Worm (Caenorhabditis elegans) whole organism, L4 larva: ENCODE data around the gene F58A6.1.

Experiments
- D1046.2 ChIP-seq: fragments of 200-800 bp; sonication (Bioruptor generic); IDR thresholded peaks from 2 replicates; pipeline ENCODE4 v1.3.6; 2022; ENCODE audit warnings: missing genetic modification characterization, missing compliant biosample characterization
- T20F7.1 ChIP-seq: fragments of 200-800 bp; sonication (Bioruptor generic); optimal IDR thresholded peaks from 2 replicates; lab custom pipeline; 2018; ENCODE audit warnings: mild to moderate bottlenecking, missing genetic modification characterization, missing compliant biosample characterization
- aha-1 ChIP-seq: fragments of 150-350 bp; peaks from one replicate; lab custom pipeline; 2014; ENCODE audit warnings: missing biosample characterization, missing genetic modification characterization
- cey-2 ChIP-seq: sonication (generic microtip); optimal IDR thresholded peaks from 3 replicates; lab custom pipeline; 2017; ENCODE audit warnings: missing genetic modification characterization, mild to moderate bottlenecking, missing compliant biosample characterization, antibody characterized with exemption, borderline replicate concordance; ENCODE audit not compliant: insufficient read depth
- daf-16 ChIP-seq, 3 experiments: sonication (generic microtip); optimal IDR thresholded peaks; 2 replicates each; lab custom pipeline; 2016 to 2017; ENCODE audit warnings: missing genetic modification characterization in 3 of 3, missing genetic modification reagents in 3 of 3, mild to moderate bottlenecking in 2 of 3, missing compliant biosample characterization in 2 of 3, missing biosample characterization in 1 of 3, moderate library complexity in 1 of 3
- daf-8 ChIP-seq: fragments of 200-800 bp; sonication (Bioruptor generic); IDR thresholded peaks from 2 replicates; pipeline ENCODE4 v1.3.6; 2022; ENCODE audit warnings: missing genetic modification characterization, missing compliant biosample characterization
- dmd-6 ChIP-seq: fragments of 200-800 bp; sonication (Bioruptor generic); IDR thresholded peaks from 2 replicates; pipeline ENCODE4 v1.3.6; 2022; ENCODE audit warnings: missing genetic modification reagents, missing genetic modification characterization, missing compliant biosample characterization
- dmd-9 ChIP-seq: fragments of 200-800 bp; sonication (Bioruptor generic); IDR thresholded peaks from 2 replicates; pipeline ENCODE4 v1.3.6; 2022; ENCODE audit warnings: missing genetic modification reagents, missing genetic modification characterization, missing compliant biosample characterization
- duxl-1 ChIP-seq: sonication (generic microtip); optimal IDR thresholded peaks from 2 replicates; lab custom pipeline; 2016; ENCODE audit warnings: mild to moderate bottlenecking, missing genetic modification characterization, moderate library complexity, missing compliant biosample characterization; ENCODE audit not compliant: poor library complexity
- dve-1 ChIP-seq: sonication (generic microtip); optimal IDR thresholded peaks from 2 replicates; lab custom pipeline; 2017; ENCODE audit warnings: antibody characterized with exemption, mild to moderate bottlenecking, missing genetic modification characterization, missing compliant biosample characterization; ENCODE audit not compliant: insufficient read depth
- egl-43 ChIP-seq: fragments of 200-800 bp; sonication (Bioruptor generic); IDR thresholded peaks from 2 replicates; pipeline ENCODE4 v1.3.6; 2022; ENCODE audit warnings: missing genetic modification reagents, missing genetic modification characterization, missing compliant biosample characterization
- hif-1 ChIP-seq, 2 experiments: sonication (generic microtip); optimal IDR thresholded peaks; 2 replicates each; lab custom pipeline; 2016 to 2017; ENCODE audit warnings: missing compliant biosample characterization in 2 of 2, missing genetic modification characterization in 2 of 2, missing genetic modification reagents in 2 of 2, missing genotype in 2 of 2, mild to moderate bottlenecking in 1 of 2
- hlh-11 ChIP-seq: fragments of 200-800 bp; sonication (Bioruptor generic); optimal IDR thresholded peaks from 2 replicates; lab custom pipeline; 2018; ENCODE audit warnings: mild to moderate bottlenecking, missing genetic modification characterization, missing compliant biosample characterization
- hlh-30 ChIP-seq: sonication (generic microtip); optimal IDR thresholded peaks from 2 replicates; lab custom pipeline; 2017; ENCODE audit warnings: antibody characterized with exemption, mild to moderate bottlenecking, missing genetic modification characterization, missing compliant biosample characterization; ENCODE audit not compliant: insufficient read depth
- hmg-1.1 ChIP-seq: fragments of 200-800 bp; sonication (Bioruptor generic); IDR thresholded peaks from 2 replicates; pipeline ENCODE4 v1.3.6; 2022; ENCODE audit warnings: missing genetic modification reagents, missing genetic modification characterization, missing compliant biosample characterization
- lim-7 ChIP-seq: fragments of 200-800 bp; sonication (Bioruptor generic); IDR thresholded peaks from 2 replicates; pipeline ENCODE4 v1.3.6; 2022; ENCODE audit warnings: missing genetic modification characterization, missing compliant biosample characterization
- lin-13 ChIP-seq: fragments of 150-350 bp; optimal IDR thresholded peaks from 2 replicates; lab custom pipeline; 2014; ENCODE audit warnings: missing biosample characterization, missing genetic modification reagents, missing genetic modification characterization
- lin-15B ChIP-seq: fragments of 150-350 bp; sonication (generic microtip); optimal IDR thresholded peaks from 3 replicates; lab custom pipeline; 2014; ENCODE audit warnings: missing biosample characterization, missing genetic modification characterization
- madf-5 ChIP-seq, 2 experiments: fragments of 200-800 bp; sonication (Bioruptor generic); IDR thresholded peaks; 2 replicates each; pipeline ENCODE4 v1.3.6; 2022; ENCODE audit warnings: missing compliant biosample characterization in 2 of 2, missing genetic modification characterization in 2 of 2
- madf-9 ChIP-seq: fragments of 200-800 bp; sonication (Bioruptor generic); conservative IDR thresholded peaks from 2 replicates; pipeline ENCODE4 v1.3.6; 2022; ENCODE audit warnings: missing genetic modification reagents, missing genetic modification characterization, missing compliant biosample characterization
- mdl-1 ChIP-seq, 2 experiments: fragments of 150-350 bp in 1 of 2; sonication (generic microtip) in 1 of 2; optimal IDR thresholded peaks; 2 replicates each; lab custom pipeline; 2014 to 2017; ENCODE audit warnings: missing biosample characterization in 2 of 2, missing genetic modification characterization in 2 of 2
- mdt-29 ChIP-seq: fragments of 200-800 bp; sonication (Bioruptor generic); IDR thresholded peaks from 2 replicates; pipeline ENCODE4 v1.3.6; 2022; ENCODE audit warnings: missing genetic modification reagents, missing genetic modification characterization, missing compliant biosample characterization
- mes-2 ChIP-seq: sonication (generic microtip); optimal IDR thresholded peaks from 2 replicates; lab custom pipeline; 2016; ENCODE audit warnings: missing genotype, mild to moderate bottlenecking, missing genetic modification characterization, missing compliant biosample characterization; ENCODE audit not compliant: poor library complexity, severe bottlenecking
- mxl-3 ChIP-seq: fragments of 200-800 bp; sonication (Bioruptor generic); optimal IDR thresholded peaks from 2 replicates; lab custom pipeline; 2018; ENCODE audit warnings: mild to moderate bottlenecking, missing genetic modification characterization, missing compliant biosample characterization
- nhr-10 ChIP-seq: fragments of 150-350 bp; optimal IDR thresholded peaks from 2 replicates; lab custom pipeline; 2014; ENCODE audit warnings: missing biosample characterization, missing genetic modification characterization
- nhr-102 ChIP-seq: sonication (generic microtip); optimal IDR thresholded peaks from 2 replicates; lab custom pipeline; 2016; ENCODE audit warnings: mild to moderate bottlenecking, missing genetic modification characterization, moderate library complexity, missing compliant biosample characterization
- nhr-11 ChIP-seq: fragments of 150-350 bp; optimal IDR thresholded peaks from 2 replicates; lab custom pipeline; 2014; ENCODE audit warnings: missing biosample characterization, missing genetic modification characterization
- nhr-25 ChIP-seq: sonication (generic microtip); optimal IDR thresholded peaks from 2 replicates; lab custom pipeline; 2017; ENCODE audit warnings: missing genetic modification characterization, mild to moderate bottlenecking, missing compliant biosample characterization, antibody characterized with exemption, moderate library complexity, borderline replicate concordance; ENCODE audit not compliant: insufficient read depth
- nhr-28 ChIP-seq: fragments of 150-350 bp; optimal IDR thresholded peaks from 2 replicates; lab custom pipeline; 2014; ENCODE audit warnings: missing biosample characterization, missing genetic modification characterization
- nhr-41 ChIP-seq: fragments of 200-800 bp; sonication (Bioruptor generic); IDR thresholded peaks from 2 replicates; pipeline ENCODE4 v1.3.6; 2022; ENCODE audit warnings: missing genetic modification reagents, missing genetic modification characterization, missing compliant biosample characterization
- nhr-48 ChIP-seq: sonication (generic microtip); optimal IDR thresholded peaks from 2 replicates; lab custom pipeline; 2016; ENCODE audit warnings: mild to moderate bottlenecking, missing genetic modification characterization, missing compliant biosample characterization
- nhr-76 ChIP-seq: fragments of 150-350 bp; optimal IDR thresholded peaks from 2 replicates; lab custom pipeline; 2014; ENCODE audit warnings: missing biosample characterization, missing genetic modification characterization
- nhr-77 ChIP-seq: fragments of 150-350 bp; optimal IDR thresholded peaks from 2 replicates; lab custom pipeline; 2014; ENCODE audit warnings: missing biosample characterization, missing genetic modification characterization
- pha-4 ChIP-seq, 2 experiments: fragments of 150-350 bp in 1 of 2; fragments of 200-800 bp in 1 of 2; sonication (Bioruptor generic) in 1 of 2; IDR thresholded peaks in 1 of 2; optimal IDR thresholded peaks in 1 of 2; 2 replicates each; pipeline versions ENCODE4 v1.3.6 to Lab custom; 2014 to 2022; ENCODE audit warnings: missing genetic modification characterization in 2 of 2, missing genetic modification reagents in 2 of 2, missing biosample characterization in 1 of 2, missing compliant biosample characterization in 1 of 2
- php-3 ChIP-seq: fragments of 200-800 bp; sonication (Bioruptor generic); IDR thresholded peaks from 2 replicates; pipeline ENCODE4 v1.3.6; 2022; ENCODE audit warnings: missing genetic modification reagents, missing genetic modification characterization, missing compliant biosample characterization
- pqm-1 ChIP-seq: sonication (generic microtip); optimal IDR thresholded peaks from 2 replicates; lab custom pipeline; 2017; ENCODE audit warnings: missing biosample characterization, missing genetic modification characterization
- saeg-2 ChIP-seq: fragments of 200-800 bp; sonication (Bioruptor generic); IDR thresholded peaks from 2 replicates; pipeline ENCODE4 v1.3.6; 2022; ENCODE audit warnings: missing genetic modification reagents, missing genetic modification characterization, missing compliant biosample characterization
- sdz-12 ChIP-seq: fragments of 200-800 bp; sonication (Bioruptor generic); optimal IDR thresholded peaks from 2 replicates; lab custom pipeline; 2018; ENCODE audit warnings: mild to moderate bottlenecking, missing genetic modification characterization, missing compliant biosample characterization
- set-16 ChIP-seq: fragments of 200-800 bp; sonication (Bioruptor generic); IDR thresholded peaks from 2 replicates; pipeline ENCODE4 v1.3.6; 2022; ENCODE audit warnings: missing genetic modification reagents, missing genetic modification characterization, missing compliant biosample characterization
- snpc-1.2 ChIP-seq: fragments of 200-800 bp; sonication (Bioruptor generic); IDR thresholded peaks from 2 replicates; pipeline ENCODE4 v1.3.6; 2022; ENCODE audit warnings: missing genetic modification reagents, missing genetic modification characterization, missing compliant biosample characterization
- spr-1 ChIP-seq: sonication (generic microtip); optimal IDR thresholded peaks from 2 replicates; lab custom pipeline; 2016; ENCODE audit warnings: mild to moderate bottlenecking, missing genetic modification characterization, missing compliant biosample characterization
- tra-1 ChIP-seq: fragments of 200-800 bp; sonication (Bioruptor generic); IDR thresholded peaks from 2 replicates; pipeline ENCODE4 v1.3.6; 2022; ENCODE audit warnings: missing genetic modification reagents, missing genetic modification characterization, missing compliant biosample characterization
- unc-39 ChIP-seq: sonication (generic microtip); optimal IDR thresholded peaks from 2 replicates; lab custom pipeline; 2017; ENCODE audit warnings: missing biosample characterization, missing genetic modification characterization
- vab-7 ChIP-seq: fragments of 200-800 bp; sonication (Bioruptor generic); IDR thresholded peaks from 2 replicates; pipeline ENCODE4 v1.3.6; 2022; ENCODE audit warnings: missing genetic modification reagents, missing genetic modification characterization, missing compliant biosample characterization
- zip-11 ChIP-seq: fragments of 200-800 bp; sonication (Bioruptor generic); IDR thresholded peaks from 2 replicates; pipeline ENCODE4 v1.3.6; 2022; ENCODE audit warnings: missing genetic modification characterization, missing compliant biosample characterization

Gene F58A6.1

DNA sequence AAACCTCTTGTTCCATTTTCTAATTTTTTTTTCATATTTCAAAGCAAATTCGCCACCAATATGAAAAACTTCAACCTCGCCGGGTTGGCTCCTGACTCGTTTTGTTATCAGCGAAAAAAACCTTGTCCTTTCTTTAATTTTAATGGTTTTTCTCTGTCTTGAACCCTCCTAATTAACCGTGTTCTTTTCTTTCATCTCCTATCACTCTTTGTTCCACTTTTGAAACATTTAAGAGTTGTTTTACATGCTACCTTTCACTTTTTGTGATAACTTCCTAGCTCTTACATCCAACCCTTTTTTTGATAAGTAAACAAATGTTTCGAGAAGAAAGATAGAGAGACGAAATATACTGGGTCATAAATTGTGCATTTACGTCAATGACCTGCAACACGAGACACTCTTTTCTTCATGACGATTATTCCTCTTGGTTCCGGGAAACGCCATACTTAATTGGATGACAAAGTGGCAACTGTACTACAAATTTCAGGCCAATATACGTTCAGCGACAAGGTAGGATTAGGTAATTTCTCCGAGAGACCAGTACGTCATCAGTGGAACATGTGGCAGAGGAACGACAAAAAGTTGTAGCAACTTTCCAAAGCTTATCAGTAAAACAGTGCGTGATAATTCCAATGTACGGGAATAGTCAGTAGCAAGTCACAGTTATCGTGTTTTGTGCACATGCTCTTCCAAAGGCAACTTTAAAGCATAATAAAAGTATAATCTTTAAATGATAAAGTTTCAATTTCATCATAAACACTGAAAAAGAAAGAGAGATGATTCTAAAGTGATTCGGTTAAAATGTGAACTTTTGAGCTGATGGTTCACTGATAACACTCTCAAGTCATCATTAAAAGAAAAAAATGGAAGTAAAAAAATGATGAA is 42.2 kb downstream of the F58A6.1 start:
- TF ChIP-seq cey-2 (tag; lab: Kevin White, UChicago) = peak; percentile 5
- TF ChIP-seq tra-1 (GFP tag; lab: Robert Waterston, UW) = peak; percentile 79
- TF ChIP-seq saeg-2 (GFP tag; lab: Robert Waterston, UW) = no peak
- peak; percentile 92 for TF ChIP-seq php-3 (GFP tag; lab: Robert Waterston, UW)
- TF ChIP-seq sdz-12 (GFP tag; lab: Kevin White, UChicago) = no peak
- peak in 1 of 2 experiments; percentile 18 for TF ChIP-seq mdl-1 (tag; optimal IDR thresholded peaks at IDR 0.05; lab: Kevin White, UChicago)
- TF ChIP-seq nhr-48 (tag; lab: Kevin White, UChicago) = peak; percentile 56
- peak; percentile 51 for TF ChIP-seq nhr-28 (tag; lab: Kevin White, UChicago)
- TF ChIP-seq lin-15B (tag; lab: Kevin White, UChicago) = no peak
- no peak for TF ChIP-seq daf-16 (GFP tag; optimal IDR thresholded peaks at IDR 0.05; lab: Kevin White, UChicago)
- TF ChIP-seq daf-16 (tag; optimal IDR thresholded peaks at IDR 0.05; lab: Kevin White, UChicago) = peak; percentile 77
- no peak for TF ChIP-seq madf-5 (GFP tag; IDR thresholded peaks at IDR 0.05; lab: Robert Waterston, UW)
- peak; percentile 17 for TF ChIP-seq nhr-77
- TF ChIP-seq pqm-1 (tag; lab: Kevin White, UChicago) = peak; percentile 86
- TF ChIP-seq nhr-11 (tag; lab: Kevin White, UChicago) = no peak
- no peak for TF ChIP-seq daf-8 (GFP tag; lab: Robert Waterston, UW)
- peak; percentile 64 for TF ChIP-seq hlh-11 (tag; lab: Kevin White, UChicago)
- TF ChIP-seq dmd-6 (GFP tag; lab: Robert Waterston, UW) = peak; percentile 71
- peak; percentile 5 for TF ChIP-seq T20F7.1 (GFP tag; lab: Kevin White, UChicago)
- TF ChIP-seq mxl-3 = peak; percentile 29
- no peak for TF ChIP-seq hmg-1.1 (GFP tag; lab: Robert Waterston, UW)
- peak; percentile 20 for TF ChIP-seq mes-2 (tag; lab: Kevin White, UChicago)
- TF ChIP-seq dve-1 (tag; lab: Kevin White, UChicago) = peak; percentile 82
- no peak for TF ChIP-seq mdt-29 (GFP tag; lab: Robert Waterston, UW)
- TF ChIP-seq lim-7 (GFP tag; lab: Robert Waterston, UW) = no peak
- no peak for TF ChIP-seq nhr-76 (tag; lab: Kevin White, UChicago)
- peak; percentile 51 for TF ChIP-seq nhr-102 (tag; lab: Kevin White, UChicago)
- TF ChIP-seq hif-1 (tag; optimal IDR thresholded peaks at IDR 0.05; lab: Kevin White, UChicago) = peak in 1 of 2 experiments; percentile 10
- 0 out of 2 replicates have a peak, but pooled peaks have one; percentile 28 for TF ChIP-seq pha-4 (GFP tag; IDR thresholded peaks at IDR 0.05; lab: Robert Waterston, UW)
- TF ChIP-seq pha-4 (tag; optimal IDR thresholded peaks at IDR 0.05; lab: Kevin White, UChicago) = no peak
- no peak for TF ChIP-seq aha-1 (tag; lab: Kevin White, UChicago)
- TF ChIP-seq vab-7 (GFP tag; lab: Robert Waterston, UW) = no peak
- TF ChIP-seq madf-9 (GFP tag; lab: Robert Waterston, UW) = no peak
- TF ChIP-seq set-16 (GFP tag; lab: Robert Waterston, UW) = no peak
- peak; percentile 5 for TF ChIP-seq duxl-1
- no peak for TF ChIP-seq zip-11 (GFP tag; lab: Robert Waterston, UW)

DNA sequence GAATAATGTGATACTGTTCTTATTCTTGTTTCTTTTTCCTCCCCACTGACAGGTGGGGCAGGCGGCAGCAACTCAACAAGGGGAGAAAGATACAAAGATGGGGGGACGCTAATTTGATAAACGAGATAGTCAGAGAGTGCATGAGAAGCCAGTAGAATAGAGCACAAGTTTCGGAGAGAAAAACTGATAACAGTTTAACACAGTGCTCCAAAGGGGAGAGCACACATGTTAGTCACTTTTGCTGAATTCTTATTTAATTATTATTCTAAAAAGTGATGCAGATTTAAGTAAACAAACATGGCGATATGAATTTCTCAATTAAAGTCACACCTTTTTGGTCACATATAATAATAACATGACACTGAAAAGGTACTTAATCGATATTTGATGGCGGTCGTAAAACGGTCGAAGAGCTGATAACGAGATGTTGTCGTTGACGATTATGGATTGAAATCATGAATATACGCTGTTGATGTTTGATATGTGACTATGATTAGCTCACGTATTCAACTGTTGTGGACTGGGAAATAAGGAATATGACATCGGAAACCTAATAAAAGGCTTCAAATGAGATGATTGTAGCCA is 43.3 kb downstream of the F58A6.1 start:
- TF ChIP-seq T20F7.1 (GFP tag; lab: Kevin White, UChicago) (no peak), D1046.2 (GFP tag; lab: Robert Waterston, UW) (no peak), nhr-10 (peak; percentile 39), egl-43 (GFP tag; lab: Robert Waterston, UW) (no peak), mdl-1 (tag; optimal IDR thresholded peaks at IDR 0.05; lab: Kevin White, UChicago) (peak in 1 of 2 experiments; percentile 39), nhr-41 (no peak), unc-39 (tag; lab: Kevin White, UChicago) (no peak), hlh-30 (tag; lab: Kevin White, UChicago) (peak; percentile 35), pqm-1 (tag; lab: Kevin White, UChicago) (peak; percentile 89), mxl-3 (no peak), nhr-25 (tag; lab: Kevin White, UChicago) (no peak), snpc-1.2 (GFP tag; lab: Robert Waterston, UW) (no peak), dmd-9 (no peak), spr-1 (tag; lab: Kevin White, UChicago) (no peak), nhr-102 (tag; lab: Kevin White, UChicago) (peak; percentile 49), lin-13 (GFP tag; lab: Kevin White, UChicago) (no peak)
